Worm (Caenorhabditis elegans): Measurements from ENCODE around the gene Y43F8B.10.
A peak's percentile ranks its signal among the peaks of the same experiment; 100 is the strongest.

The Y43F8B.10 gene

ce11 chrV:19495145-19495544, 20.9 kb downstream of the Y43F8B.10 start:
- no peak for TF ChIP-seq C06A6.2 (GFP tag; conservative IDR thresholded peaks at IDR 0.05)
- no peak for TF ChIP-seq B0035.1 (tag; optimal IDR thresholded peaks at IDR 0.05)
- TF ChIP-seq egrh-3 (GFP tag; IDR thresholded peaks at IDR 0.05): peak; percentile 72; the same call in 1 of the 2 replicates
- TF ChIP-seq zfh-2 (GFP tag; conservative IDR thresholded peaks at IDR 0.05): peak; percentile 83
- TF ChIP-seq rpc-1 (optimal IDR thresholded peaks at IDR 0.05): no peak
- peak; percentile 22 for TF ChIP-seq rpc-1 (tag; optimal IDR thresholded peaks at IDR 0.05)
- 0 out of 2 replicates have a peak, but pooled peaks have one; percentile 11 for TF ChIP-seq mcd-1 (GFP tag; IDR thresholded peaks at IDR 0.05)
- 0 out of 2 replicates have a peak, but pooled peaks have one; percentile 36 for TF ChIP-seq ztf-28 (GFP tag; IDR thresholded peaks at IDR 0.05)
- TF ChIP-seq K11D2.4 (GFP tag; IDR thresholded peaks at IDR 0.05): no peak

- TF ChIP-seq F23B12.7 (tag; optimal IDR thresholded peaks at IDR 0.05; ENCODE audit: insufficient read depth): no peak
- TF ChIP-seq athp-1 (tag; optimal IDR thresholded peaks at IDR 0.05): no peak
- TF ChIP-seq rec-8 (tag; optimal IDR thresholded peaks at IDR 0.05): no peak
- no peak for TF ChIP-seq attf-5 (GFP tag; optimal IDR thresholded peaks at IDR 0.05)
- TF ChIP-seq akir-1 (GFP tag; optimal IDR thresholded peaks at IDR 0.05): no peak
Observed at ce11 chrV:19495587-19495986, 21.3 kb downstream of the Y43F8B.10 start, which contains the start of gene scl-21. TSS of gene scl-21 (minus strand) at chrV:19495687.

- TF ChIP-seq rpc-1 (optimal IDR thresholded peaks at IDR 0.05) (peak; percentile 30), rpc-1 (tag; optimal IDR thresholded peaks at IDR 0.05) (peak; percentile 65), ceh-40 (GFP tag; IDR thresholded peaks at IDR 0.05) (no peak), hmg-1.2 (GFP tag; IDR thresholded peaks at IDR 0.05) (peak; percentile 36; the same call in 1 of the 2 replicates), unc-62 (GFP tag; optimal IDR thresholded peaks at IDR 0.05) (no peak), lin-40 (tag; optimal IDR thresholded peaks at IDR 0.05) (no peak), xnd-1 (tag; optimal IDR thresholded peaks at IDR 0.05) (no peak), D2030.7 (GFP tag; IDR thresholded peaks at IDR 0.05) (no peak), attf-6 (GFP tag; IDR thresholded peaks at IDR 0.05) (no peak), atf-7 (tag; optimal IDR thresholded peaks at IDR 0.05) (no peak), ztf-6 (GFP tag; IDR thresholded peaks at IDR 0.05) (no peak), ekl-4 (GFP tag; IDR thresholded peaks at IDR 0.05) (no peak), B0261.1 (tag; optimal IDR thresholded peaks at IDR 0.05) (peak; percentile 46), ceh-27 (GFP tag; optimal IDR thresholded peaks at IDR 0.05) (no peak), let-607 (tag; optimal IDR thresholded peaks at IDR 0.05) (no peak), bed-1 (GFP tag; IDR thresholded peaks at IDR 0.05) (no peak), nhr-90 (tag; optimal IDR thresholded peaks at IDR 0.05) (no peak), tbp1 (GFP tag; optimal IDR thresholded peaks at IDR 0.05) (peak; percentile 69), F33H1.4 (GFP tag; IDR thresholded peaks at IDR 0.05) (no peak), snpc-4 (GFP tag; optimal IDR thresholded peaks at IDR 0.05) (no peak), snpc-4 (tag; optimal IDR thresholded peaks at IDR 0.05) (no peak), Y67H2A.10 (GFP tag; conservative IDR thresholded peaks at IDR 0.05) (no peak), bed-2 (GFP tag; IDR thresholded peaks at IDR 0.05) (no peak)
Observed at ce11 chrV:19497087-19497486, 22.8 kb downstream of the Y43F8B.10 start.

- TF ChIP-seq die-1 (tag; optimal IDR thresholded peaks at IDR 0.05) (no peak), hmg-20 (GFP tag; IDR thresholded peaks at IDR 0.05) (no peak), atf-7 (tag; optimal IDR thresholded peaks at IDR 0.05) (no peak), madf-10 (tag; optimal IDR thresholded peaks at IDR 0.05) (no peak), B0336.3 (GFP tag; IDR thresholded peaks at IDR 0.05) (no peak), nfyb-1 (GFP tag; IDR thresholded peaks at IDR 0.05) (no peak), ztf-25 (GFP tag; IDR thresholded peaks at IDR 0.05) (no peak), F57C9.4 (tag; optimal IDR thresholded peaks at IDR 0.05) (no peak), egl-44 (GFP tag; IDR thresholded peaks at IDR 0.05) (no peak), mel-28 (tag; optimal IDR thresholded peaks at IDR 0.05; ENCODE audit: borderline replicate concordance) (no peak), ZK185.1 (tag; optimal IDR thresholded peaks at IDR 0.05; ENCODE audit: poor library complexity, severe bottlenecking) (no peak)
Observed at ce11 chrV:19501389-19501788, 27.1 kb downstream of the Y43F8B.10 start.
